Worm (Caenorhabditis elegans) whole organism, dauer: Measurements from ENCODE around the gene W03C9.1.

Experiments used
- unc-62 ChIP-seq: sonication (generic microtip); optimal IDR thresholded peaks from 2 replicates; lab custom pipeline; 2017; ENCODE audit warnings: missing biosample characterization, missing genetic modification reagents, missing genetic modification characterization

W03C9.1 gene

ce11 chrII:11962083-11962482 lies at the start of gene W03C9.1, which contains the start of gene W03C9.2:
Gene W03C9.1, minus strand, starts transcription at chrII:11962128.
Gene W03C9.2, plus strand, starts transcription at chrII:11962368.
- TF ChIP-seq unc-62 (GFP tag; lab: Kevin White, UChicago) = no peak

- no peak for TF ChIP-seq unc-62 (GFP tag; lab: Kevin White, UChicago)
Observed at ce11 chrII:12008772-12009171, 46.8 kb upstream of the W03C9.1 start, which contains the start of gene glb-29. Gene glb-29, plus strand, starts transcription at chrII:12009072.

- TF ChIP-seq unc-62 (GFP tag; lab: Kevin White, UChicago) = no peak
Observed at ce11 chrII:12006575-12007098, 44.7 kb upstream of the W03C9.1 start, which contains the start of gene mcm-2. Gene mcm-2, minus strand, starts transcription at chrII:12006625.

ce11 chrII:12005981-12006380 lies 44.1 kb upstream of the W03C9.1 start:
- TF ChIP-seq unc-62 (GFP tag; lab: Kevin White, UChicago) = no peak

- no peak for TF ChIP-seq unc-62 (GFP tag; lab: Kevin White, UChicago)
Observed at ce11 chrII:11998903-11999302, 37.0 kb upstream of the W03C9.1 start, which contains the start of gene Y17G7B.23. Gene Y17G7B.23, plus strand, starts transcription at chrII:11999203.

- TF ChIP-seq unc-62 (GFP tag; lab: Kevin White, UChicago) = no peak
Observed at ce11 chrII:11994940-11995339, 33.0 kb upstream of the W03C9.1 start.

ce11 chrII:11992701-11993100 lies 30.8 kb upstream of the W03C9.1 start, which contains the start of gene dhps-1:
Gene dhps-1, plus strand, starts transcription at chrII:11993001.
- TF ChIP-seq unc-62 (GFP tag; lab: Kevin White, UChicago) = no peak

ce11 chrII:11988724-11989123 lies 26.8 kb upstream of the W03C9.1 start, which contains the start of gene Y17G7B.3:
Gene Y17G7B.3, plus strand, starts transcription at chrII:11989024.
- TF ChIP-seq unc-62 (GFP tag; lab: Kevin White, UChicago) = no peak

ce11 chrII:11980110-11980509 lies 18.2 kb upstream of the W03C9.1 start:
- no peak for TF ChIP-seq unc-62 (GFP tag; lab: Kevin White, UChicago)

ce11 chrII:11979449-11980095 lies 17.6 kb upstream of the W03C9.1 start, which contains the start of the genes ash-2 and Y17G7B.20:
Gene ash-2, plus strand, starts transcription at chrII:11979838.
Gene Y17G7B.20, minus strand, starts transcription at chrII:11979844.
- TF ChIP-seq unc-62 (GFP tag; lab: Kevin White, UChicago) = no peak

ce11 chrII:11978920-11979319 lies 17.0 kb upstream of the W03C9.1 start:
- no peak for TF ChIP-seq unc-62 (GFP tag; lab: Kevin White, UChicago)

ce11 chrII:11978478-11978877 lies 16.6 kb upstream of the W03C9.1 start:
- TF ChIP-seq unc-62 (GFP tag; lab: Kevin White, UChicago) = no peak

ce11 chrII:11977363-11977762 lies 15.4 kb upstream of the W03C9.1 start, which contains the start of gene Y17G7B.21:
Gene Y17G7B.21, minus strand, starts transcription at chrII:11977661.
- TF ChIP-seq unc-62 (GFP tag; lab: Kevin White, UChicago) = no peak

ce11 chrII:11976727-11977259 lies 14.9 kb upstream of the W03C9.1 start:
- TF ChIP-seq unc-62 (GFP tag; lab: Kevin White, UChicago) = no peak

- no peak for TF ChIP-seq unc-62 (GFP tag; lab: Kevin White, UChicago)
Observed at ce11 chrII:11974048-11974995, 12.4 kb upstream of the W03C9.1 start.
